Fruit fly (Drosophila melanogaster): ENCODE measurements around the gene Rbf2.

The Rbf2 gene

DNA sequence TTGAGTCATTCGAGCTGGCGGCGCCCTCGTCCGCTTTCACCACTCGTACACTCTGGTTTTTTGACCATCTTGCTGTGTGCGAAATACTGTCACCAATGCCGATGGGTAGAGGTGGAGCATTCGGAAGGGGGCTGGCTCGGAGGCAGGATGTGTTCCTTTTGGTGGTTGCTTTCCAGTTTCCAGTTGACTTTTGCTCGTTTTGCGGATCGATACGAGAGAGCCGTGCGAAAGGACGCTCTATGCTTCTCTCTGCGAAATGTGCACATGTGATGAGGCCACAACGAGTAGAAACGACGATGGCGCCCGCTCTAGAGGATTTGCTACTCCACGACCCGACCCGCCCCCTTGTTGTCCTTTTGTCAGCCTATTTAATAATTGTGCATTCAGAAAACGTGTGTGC is 27.5 kb upstream of the Rbf2 start:
- TF ChIP-seq CG17801 (GFP tag; optimal IDR thresholded peaks at IDR 0.05; ENCODE audit: partially characterized antibody): no peak

DNA sequence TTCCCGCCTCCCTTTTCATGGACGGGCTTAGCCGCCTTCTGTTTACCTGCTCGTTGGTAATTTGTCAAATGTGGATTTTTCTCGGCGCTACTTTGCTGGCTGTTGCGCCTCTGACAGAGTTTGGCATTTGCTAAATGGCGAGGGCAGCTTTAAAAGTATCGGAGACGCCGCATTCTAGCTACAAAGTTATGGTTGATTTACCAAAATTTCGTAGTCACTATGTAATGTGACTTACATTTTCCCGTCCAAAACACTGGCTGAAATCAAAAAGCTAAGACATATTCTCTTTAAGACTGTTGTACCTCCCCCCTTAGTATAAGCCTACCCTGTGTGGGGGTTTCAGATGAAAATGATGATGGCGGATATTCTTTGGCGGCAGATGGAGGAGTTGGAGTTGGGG is 17.6 kb upstream of the Rbf2 start:
- TF ChIP-seq CG17801 (GFP tag; optimal IDR thresholded peaks at IDR 0.05; ENCODE audit: partially characterized antibody): no peak

DNA sequence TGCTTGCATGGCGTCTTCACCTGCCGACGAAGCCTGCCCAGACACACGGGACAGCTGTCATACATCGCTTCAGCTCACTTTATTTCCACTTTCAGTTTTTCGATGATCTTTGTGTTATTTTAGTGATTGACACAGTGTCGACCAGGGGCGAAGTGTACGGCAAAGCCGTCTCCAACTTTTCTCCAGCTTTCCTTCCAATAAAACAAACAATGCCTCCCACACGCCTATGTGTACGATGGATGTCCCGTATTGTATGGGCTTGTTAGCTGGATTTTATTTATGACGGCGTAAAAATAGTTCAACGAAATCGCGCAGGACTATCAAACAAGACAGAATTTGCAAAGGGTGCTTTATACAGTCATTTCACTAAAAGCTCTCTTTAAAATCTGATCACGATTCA is 14.4 kb upstream of the Rbf2 start, which contains the start of the genes CG31088 and CG46383:
TSS of gene CG31088 (minus strand) at position 101 of the 400 bp plus-strand sequence.
TSS of gene CG46383 (minus strand) at position 101 of the 400 bp plus-strand sequence.
- TF ChIP-seq CG17801 (GFP tag; optimal IDR thresholded peaks at IDR 0.05; ENCODE audit: partially characterized antibody): no peak

DNA sequence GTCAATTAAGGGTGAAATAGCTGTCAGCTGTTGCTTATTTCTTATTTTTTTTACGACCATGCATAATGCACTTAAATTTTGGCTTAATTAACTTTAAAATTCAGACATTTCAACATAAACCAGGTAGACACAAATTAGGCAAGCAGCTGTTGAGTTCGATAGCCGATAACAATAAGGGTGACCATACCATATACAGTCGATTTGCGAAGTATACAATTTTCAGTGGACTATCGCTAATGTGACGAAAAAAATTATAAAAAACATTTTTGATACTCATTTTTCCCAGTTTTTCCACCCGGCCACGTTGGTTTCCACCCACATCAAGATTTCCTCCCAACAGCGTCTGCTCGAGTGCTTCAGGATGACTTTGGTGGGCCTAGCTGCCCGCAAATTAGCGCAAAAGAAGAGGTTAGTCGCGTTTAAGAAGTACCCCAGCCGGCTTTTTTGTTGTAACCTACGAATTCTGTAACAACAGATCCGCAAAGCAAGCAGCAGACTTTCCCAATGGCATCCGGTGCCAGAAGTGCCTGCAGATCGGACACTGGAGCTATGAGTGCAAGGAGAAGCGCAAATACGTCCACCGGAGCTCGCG is 1.5 kb upstream of the Rbf2 start, which contains the start of the genes CG4287 and CG5516:
TSS of gene CG4287 (minus strand) at position 178 of the 592 bp plus-strand sequence.
TSS of gene CG5516 (plus strand) at position 195 of the 592 bp plus-strand sequence.
- TF ChIP-seq CG17801 (GFP tag; optimal IDR thresholded peaks at IDR 0.05; ENCODE audit: partially characterized antibody): peak; percentile 61

DNA sequence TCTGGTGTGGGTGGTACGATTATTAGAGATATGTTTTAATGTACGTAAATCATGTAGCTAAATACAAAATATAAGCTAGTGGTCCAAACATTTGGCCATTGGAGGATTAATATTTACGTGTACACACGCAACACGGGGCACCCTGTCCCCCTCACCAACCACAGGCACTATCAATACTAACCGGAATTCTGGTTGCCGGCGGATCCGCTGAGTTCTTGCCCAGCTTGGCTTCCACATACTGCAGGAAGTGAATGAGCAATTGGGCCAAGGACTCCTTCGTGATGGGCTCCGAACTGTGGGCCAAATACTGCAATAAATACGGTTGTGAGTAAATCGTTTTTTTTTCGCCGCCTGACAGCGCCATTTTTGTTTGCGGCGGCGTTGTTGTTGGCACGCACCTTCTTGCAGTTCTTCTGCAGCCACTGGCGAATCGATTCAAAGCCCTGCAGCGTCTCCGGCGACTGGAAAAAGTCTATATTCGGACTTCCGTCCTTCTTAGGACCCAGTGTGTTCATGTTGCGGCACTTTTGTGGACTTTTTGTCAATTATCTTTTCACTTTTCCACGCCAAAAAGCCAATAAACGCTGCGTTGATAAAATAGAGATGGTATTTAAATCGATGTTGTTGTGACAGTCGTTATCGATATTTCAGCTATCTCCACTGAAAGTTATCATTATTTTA is 7.2 kb downstream of the Rbf2 start, which contains the start of gene mor:
TSS of gene mor (minus strand) at position 616 of the 681 bp plus-strand sequence.
- TF ChIP-seq CG17801 (GFP tag; optimal IDR thresholded peaks at IDR 0.05; ENCODE audit: partially characterized antibody): no peak

DNA sequence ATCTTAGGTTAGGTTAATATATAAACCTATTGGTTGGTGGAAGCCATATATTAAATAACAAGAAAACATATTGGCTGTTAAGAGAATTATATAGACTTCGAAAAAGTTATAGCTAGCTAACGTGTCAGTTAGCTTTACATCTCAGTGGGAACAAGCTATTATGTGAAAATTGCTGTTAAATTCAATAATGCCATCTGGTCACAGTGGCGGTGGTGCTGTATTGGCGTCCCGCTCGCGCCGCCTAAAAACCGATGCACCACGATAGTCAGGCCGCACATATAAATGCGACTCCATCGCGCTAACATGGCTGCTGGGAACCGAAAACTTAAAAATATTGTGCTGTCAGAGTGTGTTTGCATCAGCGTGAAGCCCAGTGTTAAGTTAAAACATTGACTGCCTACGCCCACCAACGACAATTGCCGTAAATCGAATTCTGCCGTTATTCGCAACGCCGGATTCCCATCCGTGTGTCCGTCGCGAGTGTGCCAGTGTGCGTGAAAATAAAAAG is 7.8 kb downstream of the Rbf2 start, which contains the start of gene Hel89B:
TSS of gene Hel89B (plus strand) at position 320 of the 508 bp plus-strand sequence.
- no peak for TF ChIP-seq CG17801 (GFP tag; optimal IDR thresholded peaks at IDR 0.05; ENCODE audit: partially characterized antibody)

DNA sequence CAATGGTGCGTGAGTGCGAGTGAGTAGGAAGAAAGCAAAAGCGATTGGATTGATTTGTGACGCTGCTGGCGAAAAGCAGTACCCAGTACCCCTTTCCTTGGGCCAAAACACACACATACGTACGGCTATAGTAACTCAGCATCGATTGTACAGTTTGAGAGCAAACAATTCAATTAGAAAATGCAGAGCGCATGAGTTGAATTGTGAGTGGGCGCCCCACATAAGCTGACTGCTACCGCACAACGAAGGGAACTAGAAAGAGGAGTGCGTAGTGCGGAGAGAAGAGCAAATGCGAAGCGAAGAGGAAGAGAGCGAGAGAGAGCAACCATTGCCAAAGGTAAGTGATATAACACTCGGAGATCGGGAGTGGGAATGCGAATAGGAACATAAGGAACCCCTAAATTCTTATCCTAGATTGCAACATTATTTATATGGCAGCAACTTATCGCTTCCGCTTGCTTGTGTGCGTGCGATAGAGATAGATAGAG is 8.3 kb downstream of the Rbf2 start:
- TF ChIP-seq CG17801 (GFP tag; optimal IDR thresholded peaks at IDR 0.05; ENCODE audit: partially characterized antibody): no peak

DNA sequence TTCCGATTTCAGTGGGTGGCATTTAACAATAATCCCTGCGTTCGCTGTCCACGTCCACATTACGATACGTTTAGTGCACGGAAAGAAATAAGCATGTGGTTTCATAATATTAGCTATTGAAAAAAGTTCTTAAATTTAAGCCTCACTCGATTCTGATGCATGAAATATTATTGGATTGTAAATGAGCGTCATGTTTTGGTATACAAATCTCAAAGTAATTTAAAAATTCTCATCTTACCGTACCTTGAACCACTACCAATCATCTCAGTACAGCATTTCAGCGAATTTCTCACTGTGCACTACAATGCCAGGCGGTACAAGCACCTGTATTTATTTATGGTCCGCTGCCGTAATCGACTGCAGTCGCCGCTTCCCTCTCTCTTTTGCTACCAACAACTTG is 9.0 kb downstream of the Rbf2 start:
- TF ChIP-seq CG17801 (GFP tag; optimal IDR thresholded peaks at IDR 0.05; ENCODE audit: partially characterized antibody): peak; percentile 45

DNA sequence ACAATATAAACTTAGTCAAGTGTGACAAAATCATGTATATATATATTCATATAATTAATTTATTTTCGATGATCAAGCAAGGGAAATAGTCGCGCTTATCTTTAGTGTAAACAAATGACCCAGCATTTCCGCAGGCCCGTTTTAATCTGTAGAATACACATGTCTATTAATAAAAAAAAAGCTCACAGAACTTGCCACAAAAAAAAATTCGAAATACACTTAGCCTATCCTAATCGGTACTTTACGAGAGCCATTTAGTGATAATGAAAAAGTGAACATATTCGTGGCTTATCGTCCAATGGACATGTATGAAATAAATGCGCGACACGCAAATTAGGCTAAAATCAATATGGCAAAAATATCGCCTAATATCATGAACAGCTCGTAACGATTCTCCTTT is 9.9 kb downstream of the Rbf2 start:
- TF ChIP-seq CG17801 (GFP tag; optimal IDR thresholded peaks at IDR 0.05; ENCODE audit: partially characterized antibody): no peak

DNA sequence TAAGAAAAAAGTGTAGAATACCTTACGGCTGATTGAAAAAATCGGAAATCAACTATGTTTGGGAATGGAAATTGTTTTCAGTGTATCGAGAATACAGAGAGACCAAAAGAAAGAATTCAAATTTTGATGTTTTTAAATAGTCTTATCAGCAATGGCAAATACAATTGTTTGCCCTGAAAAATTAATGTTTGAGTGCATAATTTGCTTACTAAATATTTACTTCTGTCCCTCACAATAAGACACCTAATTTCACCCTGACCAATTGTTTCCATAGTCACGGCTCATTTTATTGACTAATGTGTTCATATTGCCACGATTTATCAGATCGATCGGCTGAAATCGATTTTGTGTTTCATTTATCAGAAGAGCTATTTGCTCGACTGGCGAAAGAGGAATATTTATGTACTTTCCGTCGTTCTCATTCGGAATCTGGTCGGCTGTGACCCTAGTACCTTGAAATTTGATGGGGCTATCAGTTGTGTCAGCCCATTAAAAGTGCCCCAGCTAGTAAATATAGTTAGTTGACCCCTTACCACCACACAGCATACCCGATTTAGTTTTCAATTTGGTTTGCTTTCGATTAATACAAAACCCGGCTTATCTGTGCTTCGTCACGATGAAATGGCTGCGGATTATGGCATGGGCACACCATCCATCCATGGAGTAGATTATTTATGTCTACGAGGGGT is 18.4 kb downstream of the Rbf2 start:
- no peak for TF ChIP-seq CG17801 (GFP tag; optimal IDR thresholded peaks at IDR 0.05; ENCODE audit: partially characterized antibody)

DNA sequence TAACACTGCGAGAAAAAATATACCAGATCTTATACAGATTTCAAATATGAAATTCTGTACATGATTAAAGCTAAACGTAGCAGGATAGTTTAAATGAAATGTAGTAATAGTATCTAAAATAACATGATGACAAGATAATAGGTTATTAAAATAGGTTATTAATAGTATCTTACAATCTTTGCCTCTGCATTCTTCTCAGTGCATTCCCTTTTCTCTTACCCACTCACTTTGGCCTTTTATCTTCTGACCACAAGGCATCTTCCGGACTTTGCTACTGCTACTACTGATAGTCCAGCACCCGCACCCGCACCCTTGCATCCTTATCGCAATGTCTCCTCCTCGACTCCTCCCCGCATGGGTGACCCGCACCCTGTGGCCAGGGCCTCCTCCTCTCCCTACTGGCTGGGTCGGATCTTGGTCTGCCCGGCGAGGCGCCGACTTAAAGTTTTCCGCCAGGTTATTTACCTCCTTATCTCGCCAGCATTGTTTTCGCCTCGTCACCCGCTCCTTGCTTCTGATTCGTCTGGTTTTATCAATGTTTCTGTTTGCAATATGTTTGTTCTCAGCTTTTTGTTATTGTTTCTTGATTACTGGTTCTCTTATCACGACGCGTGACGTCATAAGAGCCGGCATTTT is 19.4 kb downstream of the Rbf2 start:
- TF ChIP-seq CG17801 (GFP tag; optimal IDR thresholded peaks at IDR 0.05; ENCODE audit: partially characterized antibody): no peak

DNA sequence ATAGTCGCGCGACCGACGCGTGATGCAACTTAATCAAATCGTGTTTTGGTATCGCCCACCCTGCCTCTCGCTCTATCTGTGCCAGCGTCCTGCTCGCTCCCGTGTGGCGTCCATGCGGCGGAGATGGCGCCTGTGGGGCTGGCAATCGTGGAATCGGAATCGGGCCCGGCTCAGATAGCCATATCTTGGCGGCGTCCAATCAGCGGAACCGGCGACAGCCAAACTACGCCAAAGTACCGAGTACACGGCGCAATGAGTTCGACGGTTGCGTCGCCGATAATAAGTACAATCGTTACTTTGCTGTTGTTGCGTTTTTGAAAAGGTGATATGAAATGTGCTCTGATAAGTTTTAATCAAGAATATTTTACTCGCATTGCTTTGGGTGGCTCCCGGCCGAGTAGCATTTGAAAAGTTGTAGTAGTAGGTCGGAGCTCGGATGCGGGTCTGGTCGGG is 20.5 kb downstream of the Rbf2 start, which contains the start of gene srp:
TSS of gene srp (plus strand) at position 391 of the 453 bp plus-strand sequence.
- TF ChIP-seq CG17801 (GFP tag; optimal IDR thresholded peaks at IDR 0.05; ENCODE audit: partially characterized antibody): no peak

DNA sequence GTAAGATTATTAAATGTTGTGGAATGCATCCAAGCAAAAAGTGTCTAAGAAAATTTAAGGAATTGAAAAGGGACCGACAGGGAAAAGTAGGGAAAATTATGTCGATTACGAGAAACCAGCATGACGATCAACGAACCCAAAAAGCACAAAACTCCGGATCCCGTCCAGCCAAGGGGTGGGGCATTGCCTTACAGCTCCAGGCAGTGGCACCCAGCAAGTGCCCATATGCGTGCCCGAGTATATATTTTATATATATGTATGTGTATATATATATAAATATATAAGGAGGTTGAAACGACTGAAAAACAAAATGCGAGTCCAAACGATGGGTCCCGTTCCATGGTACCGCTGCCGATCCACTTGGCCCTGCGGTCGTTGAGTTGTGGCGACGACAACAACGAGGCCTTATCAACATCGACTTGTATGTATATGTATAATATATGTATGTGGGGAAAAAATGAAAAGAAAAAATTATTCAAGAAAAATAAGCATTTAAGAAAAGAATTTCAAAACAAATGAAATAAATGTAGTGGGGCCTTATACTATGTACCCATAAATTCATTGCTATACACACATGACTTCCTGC is 21.9 kb downstream of the Rbf2 start:
- TF ChIP-seq CG17801 (GFP tag; optimal IDR thresholded peaks at IDR 0.05; ENCODE audit: partially characterized antibody): no peak

DNA sequence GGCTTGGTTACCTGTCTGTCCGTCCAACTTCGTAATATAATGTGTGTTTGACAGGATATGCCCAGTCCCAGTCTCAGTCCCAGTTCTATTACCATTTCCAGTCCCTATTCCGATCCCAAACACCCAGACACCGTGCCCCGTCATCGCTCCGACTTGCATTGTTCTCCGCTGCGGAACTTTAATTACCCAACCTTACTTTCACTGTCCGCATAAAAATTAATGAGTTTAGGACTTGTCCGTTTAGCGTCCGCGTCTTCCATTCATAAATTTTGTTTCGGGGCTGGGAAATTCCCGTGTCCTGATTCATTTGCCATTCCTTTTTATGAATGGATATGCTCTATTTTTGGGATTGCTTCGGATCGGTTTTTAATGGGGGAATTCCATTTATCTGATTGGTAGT is 23.1 kb downstream of the Rbf2 start:
- no peak for TF ChIP-seq CG17801 (GFP tag; optimal IDR thresholded peaks at IDR 0.05; ENCODE audit: partially characterized antibody)
